Fruit fly (Drosophila melanogaster) whole organism, embryonic: Measurements from ENCODE around the gene Calr.

Source experiments
- CG13287 ChIP-seq: fragments of 200-800 bp; sonication (Bioruptor generic); IDR thresholded peaks from 2 replicates; pipeline ENCODE4 v1.3.6; 2022; ENCODE audit warnings: missing biosample characterization, missing genetic modification characterization; ENCODE audit not compliant: partially characterized antibody
- CG14014 ChIP-seq: fragments of 200-800 bp; sonication (Bioruptor generic); IDR thresholded peaks from 2 replicates; pipeline ENCODE4 v1.3.6; 2022; ENCODE audit warnings: missing biosample characterization, missing genetic modification characterization
- CG2120 ChIP-seq: fragments of 200-800 bp; sonication (Bioruptor generic); optimal IDR thresholded peaks from 3 replicates; lab custom pipeline; 2016; ENCODE audit warnings: missing biosample characterization, missing genetic modification characterization
- CG8290 ChIP-seq, 3 experiments: fragments of 200-800 bp; sonication (Bioruptor generic); optimal IDR thresholded peaks; 2 replicates each; lab custom pipeline; 2016 to 2019; ENCODE audit warnings: missing biosample characterization in 3 of 3, missing genetic modification characterization in 3 of 3, mild to moderate bottlenecking in 2 of 3, moderate library complexity in 1 of 3
- CG8478 ChIP-seq: fragments of >200 bp; optimal IDR thresholded peaks from 2 replicates; lab custom pipeline; 2018
- Dfd ChIP-seq, 2 experiments: fragments of >200 bp; optimal IDR thresholded peaks; 2 replicates each; lab custom pipeline; 2017; ENCODE audit warnings: missing biosample characterization in 2 of 2, missing genetic modification characterization in 2 of 2
- Gug ChIP-seq: fragments of 200-800 bp; sonication (Bioruptor generic); IDR thresholded peaks from 4 replicates; pipeline ENCODE4 v1.3.6; 2022; ENCODE audit warnings: missing biosample characterization, missing genetic modification characterization
- br ChIP-seq: fragments of >200 bp; optimal IDR thresholded peaks from 2 replicates; lab custom pipeline; 2017
- pan ChIP-seq, 4 experiments: fragments of >200 bp in 3 of 4; fragments of 200-800 bp in 1 of 4; sonication (Bioruptor generic) in 1 of 4; optimal IDR thresholded peaks in 3 of 4; IDR thresholded peaks in 1 of 4; 2 replicates each; pipeline versions ENCODE4 v1.3.6 to Lab custom; 2017 to 2022; ENCODE audit warnings: missing biosample characterization in 2 of 4, missing genetic modification characterization in 2 of 4, mixed read lengths in 1 of 4
- trh ChIP-seq: fragments of 200-800 bp; sonication (Bioruptor generic); optimal IDR thresholded peaks from 2 replicates; lab custom pipeline; 2016; ENCODE audit warnings: missing biosample characterization, missing genetic modification characterization

DNA sequence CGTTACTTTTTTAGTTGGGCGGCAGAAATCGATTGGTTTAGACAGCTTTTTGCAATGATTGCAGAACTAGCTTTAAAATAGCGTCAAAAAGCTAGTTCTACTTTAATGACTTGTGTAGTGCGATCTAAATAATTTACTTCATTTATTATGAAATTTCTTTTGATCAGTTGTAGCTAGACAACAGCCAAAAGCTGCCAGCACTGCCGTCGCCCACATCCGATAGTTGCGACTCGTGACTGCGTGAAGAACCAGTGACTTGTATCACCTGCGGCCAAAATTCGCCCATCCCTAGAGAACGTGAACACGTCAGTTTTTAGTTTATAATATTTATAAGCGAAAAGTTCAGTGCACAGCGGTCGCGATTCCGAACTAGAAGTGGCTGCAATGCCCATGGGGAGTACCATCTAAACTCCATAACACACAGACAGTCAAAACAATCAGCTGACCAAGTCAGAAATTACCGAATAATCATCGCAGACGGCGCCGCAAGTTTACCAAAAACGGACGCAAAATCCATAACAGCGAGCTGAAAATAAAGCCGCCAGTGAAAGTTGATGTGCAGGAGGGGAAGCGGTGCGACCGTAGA is 43.9 kb downstream of the Calr start, which contains the start of gene P58IPK:
- TF ChIP-seq trh (GFP tag; lab: Kevin White, UChicago) (no peak), br (lab: Kevin White, UChicago) (no peak), pan (optimal IDR thresholded peaks at IDR 0.05; lab: Kevin White, UChicago) (no peak), pan (GFP tag; optimal IDR thresholded peaks at IDR 0.05 in 1 of 2, IDR thresholded peaks at IDR 0.05 in 1 of 2) (peak in 1 of 2 experiments; percentile 44), Dfd (GFP tag; optimal IDR thresholded peaks at IDR 0.05; lab: Kevin White, UChicago) (no peak), Gug (GFP tag; lab: Robert Waterston, UW) (peak; percentile 89), CG2120 (GFP tag; lab: Kevin White, UChicago) (peak; percentile 87), CG8290 (GFP tag; optimal IDR thresholded peaks at IDR 0.05; lab: Kevin White, UChicago) (peak; percentile 40), CG8290 (tag; optimal IDR thresholded peaks at IDR 0.05; lab: Kevin White, UChicago) (peak in 1 of 2 experiments; percentile 87), CG8478 (lab: Kevin White, UChicago) (no peak), CG14014 (GFP tag; lab: Robert Waterston, UW) (peak; percentile 56), CG13287 (GFP tag; lab: Robert Waterston, UW) (peak; percentile 97)
